Worm (Caenorhabditis elegans): ENCODE measurements around the gene clec-241.

Gene clec-241

ce11 chrV:17035850-17036249 lies 22.7 kb upstream of the clec-241 start, which contains the start of gene srz-94:
Gene srz-94, minus strand, starts transcription at chrV:17035950.
- TF ChIP-seq unc-39 (tag; optimal IDR thresholded peaks at IDR 0.05) (no peak), lin-13 (GFP tag; optimal IDR thresholded peaks at IDR 0.05) (no peak), skn-1 (tag; optimal IDR thresholded peaks at IDR 0.05) (no peak), egl-27 (tag; optimal IDR thresholded peaks at IDR 0.05) (no peak), elt-1 (tag; optimal IDR thresholded peaks at IDR 0.05) (no peak), dmd-4 (tag; optimal IDR thresholded peaks at IDR 0.05) (no peak), nhr-77 (tag; optimal IDR thresholded peaks at IDR 0.05) (no peak), nhr-237 (tag; optimal IDR thresholded peaks at IDR 0.05) (no peak), mdl-1 (tag; optimal IDR thresholded peaks at IDR 0.05) (no peak), ama-1 (optimal IDR thresholded peaks at IDR 0.05) (no peak), ztf-1 (GFP tag; conservative IDR thresholded peaks at IDR 0.05) (no peak), snpc-4 (tag; optimal IDR thresholded peaks at IDR 0.05) (no peak), C34F6.9 (tag; optimal IDR thresholded peaks at IDR 0.05) (no peak), gmeb-1 (tag; optimal IDR thresholded peaks at IDR 0.05) (no peak), R02D3.7 (tag; optimal IDR thresholded peaks at IDR 0.05) (no peak), nhr-6 (tag; optimal IDR thresholded peaks at IDR 0.05) (no peak), sem-4 (tag; optimal IDR thresholded peaks at IDR 0.05) (no peak), ztf-11 (tag; optimal IDR thresholded peaks at IDR 0.05) (no peak), lin-39 (tag; optimal IDR thresholded peaks at IDR 0.05) (no peak), nhr-11 (tag; optimal IDR thresholded peaks at IDR 0.05) (no peak)

- TF ChIP-seq nhr-10 (tag; optimal IDR thresholded peaks at IDR 0.05) (no peak), alr-1 (tag; optimal IDR thresholded peaks at IDR 0.05) (no peak), nhr-129 (tag; optimal IDR thresholded peaks at IDR 0.05) (no peak), egl-27 (tag; optimal IDR thresholded peaks at IDR 0.05) (no peak), elt-1 (tag; optimal IDR thresholded peaks at IDR 0.05) (no peak), skn-1 (tag; optimal IDR thresholded peaks at IDR 0.05) (no peak), C34F6.9 (tag; optimal IDR thresholded peaks at IDR 0.05) (no peak), nhr-21 (tag; optimal IDR thresholded peaks at IDR 0.05) (no peak), F13H6.1 (tag; optimal IDR thresholded peaks at IDR 0.05) (no peak), zag-1 (tag; optimal IDR thresholded peaks at IDR 0.05) (no peak), ztf-4 (tag; optimal IDR thresholded peaks at IDR 0.05) (no peak), crh-2 (tag; optimal IDR thresholded peaks at IDR 0.05) (no peak), lin-39 (tag; optimal IDR thresholded peaks at IDR 0.05) (no peak), lin-13 (GFP tag; optimal IDR thresholded peaks at IDR 0.05) (no peak), fos-1 (tag; optimal IDR thresholded peaks at IDR 0.05) (no peak), nhr-237 (tag; optimal IDR thresholded peaks at IDR 0.05) (no peak), ama-1 (optimal IDR thresholded peaks at IDR 0.05) (no peak), unc-39 (tag; optimal IDR thresholded peaks at IDR 0.05) (no peak), sem-4 (tag; optimal IDR thresholded peaks at IDR 0.05) (no peak), gmeb-1 (tag; optimal IDR thresholded peaks at IDR 0.05) (no peak)
These were observed 17.3 kb upstream of the clec-241 start for ce11 chrV:17030430-17030829.

ce11 chrV:17026289-17026688 lies 13.2 kb upstream of the clec-241 start, which contains the start of gene F49H6.15:
Gene F49H6.15, minus strand, starts transcription at chrV:17026389.
- TF ChIP-seq nhr-25 (tag; optimal IDR thresholded peaks at IDR 0.05) (no peak), F13H6.1 (tag; optimal IDR thresholded peaks at IDR 0.05) (no peak), dmd-4 (tag; optimal IDR thresholded peaks at IDR 0.05) (no peak), ZK546.5 (tag; optimal IDR thresholded peaks at IDR 0.05) (no peak), peb-1 (tag; optimal IDR thresholded peaks at IDR 0.05) (no peak), Y55F3AM.14 (GFP tag; optimal IDR thresholded peaks at IDR 0.05) (no peak), nhr-10 (tag; optimal IDR thresholded peaks at IDR 0.05) (no peak), ztf-11 (tag; optimal IDR thresholded peaks at IDR 0.05) (no peak), mbf-1 (tag; optimal IDR thresholded peaks at IDR 0.05) (no peak), nhr-12 (tag; optimal IDR thresholded peaks at IDR 0.05) (no peak), alr-1 (tag; optimal IDR thresholded peaks at IDR 0.05) (no peak), ceh-82 (tag; optimal IDR thresholded peaks at IDR 0.05) (no peak)

ce11 chrV:17022613-17023322 lies 9.6 kb upstream of the clec-241 start, which contains the start of the genes F49H6.8 and F49H6.5:
Gene F49H6.8, minus strand, starts transcription at chrV:17022663.
Gene F49H6.5, plus strand, starts transcription at chrV:17023241.
- TF ChIP-seq mdl-1 (tag; optimal IDR thresholded peaks at IDR 0.05), result no peak
- TF ChIP-seq C34F6.9 (tag; optimal IDR thresholded peaks at IDR 0.05), result no peak
